Fruit fly (Drosophila melanogaster): ENCODE measurements around the gene CG13887.

The CG13887 gene

DNA sequence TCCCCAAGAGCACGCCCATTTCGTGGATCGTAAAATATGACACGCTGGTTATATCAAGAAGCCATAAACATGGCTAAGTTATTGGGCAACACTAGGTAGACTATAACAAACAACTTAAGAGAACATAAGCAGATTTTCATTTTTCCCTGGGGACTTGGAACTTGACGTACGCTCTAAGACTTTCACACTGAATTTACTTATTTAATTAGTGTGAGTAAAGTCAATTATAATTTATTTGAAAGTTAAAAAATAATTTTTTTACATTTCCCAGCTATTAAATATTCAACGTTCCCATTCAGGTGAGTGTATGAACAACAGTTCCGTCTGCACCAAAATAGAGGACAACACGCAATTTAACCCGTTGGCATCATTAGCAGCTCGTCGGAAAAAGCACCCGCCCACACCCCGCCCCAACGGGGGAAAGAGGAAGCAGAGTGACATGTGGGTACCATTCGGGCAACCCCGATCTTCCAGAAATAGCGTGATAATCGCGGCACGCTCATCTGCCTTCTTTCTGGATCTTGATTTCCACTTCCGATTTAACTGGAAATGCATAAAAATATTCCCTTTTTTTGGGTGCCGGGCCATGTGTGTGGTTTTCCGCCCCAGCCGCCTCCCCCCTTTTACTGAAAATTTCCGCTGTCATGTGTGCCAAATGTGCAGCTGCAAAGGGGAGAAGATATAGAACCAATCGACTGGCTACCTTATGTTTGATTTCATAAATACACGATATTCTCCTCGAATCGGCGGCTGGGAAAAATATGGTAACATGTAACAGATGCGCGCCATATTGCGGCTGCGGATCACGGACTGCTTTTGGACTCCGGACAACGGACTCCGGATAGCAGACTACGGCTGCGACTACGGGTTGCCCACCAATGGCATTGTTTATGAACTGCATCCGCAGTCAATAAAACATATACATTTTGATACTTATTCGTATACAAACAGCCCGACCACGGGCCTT lies 22.1 kb upstream of the CG13887 start (continued):
- TF ChIP-seq PHDP (tag; optimal IDR thresholded peaks at IDR 0.05), result peak; percentile 32
- TF ChIP-seq CG13123 (GFP tag; optimal IDR thresholded peaks at IDR 0.05), result no peak
- peak; percentile 26; the same call in 1 of the 2 replicates for TF ChIP-seq gsb (GFP tag; IDR thresholded peaks at IDR 0.05)
- TF ChIP-seq CG17385 (GFP tag; optimal IDR thresholded peaks at IDR 0.05), result peak; percentile 36
- TF ChIP-seq CG17361 (GFP tag; IDR thresholded peaks at IDR 0.05), result no peak
- no peak for TF ChIP-seq gfzf (GFP tag; optimal IDR thresholded peaks at IDR 0.05)
- TF ChIP-seq CG14710 (tag; optimal IDR thresholded peaks at IDR 0.05), result peak; percentile 4
- no peak for TF ChIP-seq ken (GFP tag; IDR thresholded peaks at IDR 0.05)
- TF ChIP-seq sug (tag; optimal IDR thresholded peaks at IDR 0.05), result peak; percentile 9
- no peak for TF ChIP-seq Hr3 (GFP tag; optimal IDR thresholded peaks at IDR 0.05)
- peak; percentile 53; the same call in 1 of the 2 replicates for TF ChIP-seq ttk (GFP tag; IDR thresholded peaks at IDR 0.05)
- TF ChIP-seq CG9932 (GFP tag; IDR thresholded peaks at IDR 0.05), result peak; percentile 55; the same call in 1 of the 2 replicates
- TF ChIP-seq CG17829 (tag; optimal IDR thresholded peaks at IDR 0.05), result peak; percentile 21
- peak; percentile 68 for TF ChIP-seq CG10366 (GFP tag; IDR thresholded peaks at IDR 0.05)
- TF ChIP-seq cas (GFP tag; IDR thresholded peaks at IDR 0.05), result no peak
- peak; percentile 51; the same call in 1 of the 2 replicates for TF ChIP-seq Xrp1 (GFP tag; IDR thresholded peaks at IDR 0.05)
- TF ChIP-seq Gsc (GFP tag; IDR thresholded peaks at IDR 0.05), result 0 out of 2 replicates have a peak, but pooled peaks have one; percentile 29
- peak; percentile 55 for TF ChIP-seq H2.0 (GFP tag; IDR thresholded peaks at IDR 0.05)
- TF ChIP-seq az2 (GFP tag; optimal IDR thresholded peaks at IDR 0.05), result peak; percentile 29
- TF ChIP-seq eve (GFP tag; optimal IDR thresholded peaks at IDR 0.05), result peak in 1 of 2 experiments; percentile 25
- peak; percentile 20; the same call in 1 of the 2 replicates for TF ChIP-seq CG11247 (GFP tag; IDR thresholded peaks at IDR 0.05)
- no peak for TF ChIP-seq dan (GFP tag; IDR thresholded peaks at IDR 0.05)
- peak; percentile 17; the same call in 1 of the 2 replicates for TF ChIP-seq aop (GFP tag; IDR thresholded peaks at IDR 0.05)
- TF ChIP-seq en (GFP tag; optimal IDR thresholded peaks at IDR 0.05), result no peak
- no peak for TF ChIP-seq toy (GFP tag; IDR thresholded peaks at IDR 0.05)
- TF ChIP-seq Fer3 (tag; optimal IDR thresholded peaks at IDR 0.05), result peak; percentile 4
- peak; percentile 53 for TF ChIP-seq Ptx1 (GFP tag; IDR thresholded peaks at IDR 0.05)
- TF ChIP-seq CG2712 (tag; optimal IDR thresholded peaks at IDR 0.05), result peak; percentile 32
- no peak for TF ChIP-seq Chrac-16 (GFP tag; optimal IDR thresholded peaks at IDR 0.05)
- peak; percentile 64 for TF ChIP-seq CG17359 (tag; optimal IDR thresholded peaks at IDR 0.05)
- 0 out of 3 replicates have a peak, but pooled peaks have one; percentile 39 for TF ChIP-seq zfh1 (GFP tag; IDR thresholded peaks at IDR 0.05)
- no peak for TF ChIP-seq HLHmδ (GFP tag; optimal IDR thresholded peaks at IDR 0.05)
- TF ChIP-seq ssp (GFP tag; IDR thresholded peaks at IDR 0.05), result no peak
- TF ChIP-seq croc (GFP tag; conservative IDR thresholded peaks at IDR 0.05), result no peak
- TF ChIP-seq CG3726 (GFP tag; IDR thresholded peaks at IDR 0.05), result 0 out of 3 replicates have a peak, but pooled peaks have one; percentile 18
- TF ChIP-seq lab (GFP tag; optimal IDR thresholded peaks at IDR 0.05), result peak; percentile 33
- TF ChIP-seq D (optimal IDR thresholded peaks at IDR 0.05), result no peak
- TF ChIP-seq D (GFP tag; optimal IDR thresholded peaks at IDR 0.05), result no peak
- no peak for TF ChIP-seq CG10462 (GFP tag; optimal IDR thresholded peaks at IDR 0.05)
- TF ChIP-seq wor (GFP tag; IDR thresholded peaks at IDR 0.05), result peak; percentile 40
- TF ChIP-seq H15 (GFP tag; IDR thresholded peaks at IDR 0.05), result peak; percentile 46; the same call in 1 of the 3 replicates
- peak; percentile 44 for TF ChIP-seq gem (tag; optimal IDR thresholded peaks at IDR 0.05)
- no peak for TF ChIP-seq slou (GFP tag; optimal IDR thresholded peaks at IDR 0.05)
- peak; percentile 60 for TF ChIP-seq dmrt99B (tag; optimal IDR thresholded peaks at IDR 0.05)
- peak in 1 of 2 experiments; percentile 55 for TF ChIP-seq Hr51 (GFP tag; optimal IDR thresholded peaks at IDR 0.05)
- peak; percentile 15 for TF ChIP-seq CG4328 (GFP tag; optimal IDR thresholded peaks at IDR 0.05)
- TF ChIP-seq CG2678 (tag; optimal IDR thresholded peaks at IDR 0.05), result peak; percentile 57
- TF ChIP-seq dimm (GFP tag; IDR thresholded peaks at IDR 0.05), result peak; percentile 44; the same call in 1 of the 2 replicates
- peak; percentile 11 for TF ChIP-seq CG7556 (GFP tag; optimal IDR thresholded peaks at IDR 0.05)
